Fruit fly (Drosophila melanogaster) whole organism, embryonic: Measurements from ENCODE around the gene Cad96Cb.

ENCODE experiments used
- Adf1 ChIP-seq: fragments of 200-800 bp; sonication (Bioruptor generic); IDR thresholded peaks from 2 replicates; pipeline ENCODE4 v1.3.6; 2022; ENCODE audit warnings: missing biosample characterization, missing genetic modification characterization
- BEAF-32 ChIP-seq: fragments of 200-800 bp; sonication (Bioruptor generic); optimal IDR thresholded peaks from 3 replicates; lab custom pipeline; 2017; ENCODE audit warnings: missing biosample characterization, missing genetic modification characterization, mild to moderate bottlenecking, moderate library complexity, missing genetic modification reagents
- CG11504 ChIP-seq: fragments of 200-800 bp; sonication (Bioruptor generic); optimal IDR thresholded peaks from 3 replicates; lab custom pipeline; 2019; ENCODE audit warnings: missing biosample characterization, mild to moderate bottlenecking, missing genetic modification characterization, moderate library complexity
- CG12071 ChIP-seq: fragments of 200-800 bp; sonication (Bioruptor generic); optimal IDR thresholded peaks from 3 replicates; lab custom pipeline; 2018; ENCODE audit warnings: missing biosample characterization, mild to moderate bottlenecking, missing genetic modification characterization
- CG12219 ChIP-seq: fragments of 200-800 bp; sonication (Bioruptor generic); optimal IDR thresholded peaks from 3 replicates; lab custom pipeline; 2018; ENCODE audit warnings: missing biosample characterization, mild to moderate bottlenecking, missing genetic modification characterization
- CG12236 ChIP-seq: fragments of 200-800 bp; sonication (Bioruptor generic); optimal IDR thresholded peaks from 2 replicates; lab custom pipeline; 2016; ENCODE audit warnings: missing biosample characterization, missing genetic modification characterization
- CG13296 ChIP-seq: fragments of 200-800 bp; sonication (Bioruptor generic); optimal IDR thresholded peaks from 3 replicates; lab custom pipeline; 2018; ENCODE audit warnings: missing biosample characterization, mild to moderate bottlenecking, missing genetic modification characterization
- CG15479 ChIP-seq: fragments of 200-800 bp; sonication (Bioruptor generic); optimal IDR thresholded peaks from 3 replicates; lab custom pipeline; 2019; ENCODE audit warnings: missing biosample characterization, mild to moderate bottlenecking, missing genetic modification characterization, moderate library complexity
- CG31365 ChIP-seq: fragments of 200-800 bp; sonication (Bioruptor generic); optimal IDR thresholded peaks from 2 replicates; lab custom pipeline; 2018; ENCODE audit warnings: missing biosample characterization, mild to moderate bottlenecking, missing genetic modification characterization
- CG3847 ChIP-seq: fragments of 200-800 bp; sonication (Bioruptor generic); IDR thresholded peaks from 2 replicates; pipeline ENCODE4 v1.3.6; 2022; ENCODE audit warnings: missing biosample characterization, missing genetic modification characterization
- CG4404 ChIP-seq: fragments of 200-800 bp; sonication (Bioruptor generic); IDR thresholded peaks from 2 replicates; pipeline ENCODE4 v1.3.6; 2022; ENCODE audit warnings: missing biosample characterization, missing genetic modification characterization
- CG7839 ChIP-seq: fragments of 200-800 bp; sonication (Bioruptor generic); optimal IDR thresholded peaks from 3 replicates; lab custom pipeline; 2018; ENCODE audit warnings: missing biosample characterization, mild to moderate bottlenecking, missing genetic modification characterization, moderate library complexity
- CG8290 ChIP-seq, 3 experiments: fragments of 200-800 bp; sonication (Bioruptor generic); optimal IDR thresholded peaks; 2 replicates each; lab custom pipeline; 2016 to 2019; ENCODE audit warnings: missing biosample characterization in 3 of 3, missing genetic modification characterization in 3 of 3, mild to moderate bottlenecking in 2 of 3, moderate library complexity in 1 of 3
- CG8359 ChIP-seq: fragments of 200-800 bp; sonication (Bioruptor generic); optimal IDR thresholded peaks from 2 replicates; lab custom pipeline; 2017; ENCODE audit warnings: missing biosample characterization, mild to moderate bottlenecking, missing genetic modification characterization, borderline replicate concordance
- CG8478 ChIP-seq: fragments of >200 bp; optimal IDR thresholded peaks from 2 replicates; lab custom pipeline; 2018
- CkIIα-i1 ChIP-seq: fragments of 200-800 bp; sonication (Bioruptor generic); IDR thresholded peaks from 2 replicates; pipeline ENCODE4 v1.3.6; 2022; ENCODE audit warnings: missing biosample characterization, missing genetic modification characterization
- Dbx ChIP-seq: fragments of 200-800 bp; sonication (Bioruptor generic); IDR thresholded peaks from 3 replicates; pipeline ENCODE4 v1.3.6; 2022; ENCODE audit warnings: missing biosample characterization, missing genetic modification characterization
- HHEX ChIP-seq: fragments of 200-800 bp; sonication (Bioruptor generic); optimal IDR thresholded peaks from 3 replicates; lab custom pipeline; 2017; ENCODE audit warnings: missing biosample characterization, mild to moderate bottlenecking, missing genetic modification characterization, missing genetic modification reagents
- HmgZ ChIP-seq: fragments of 200-800 bp; sonication (Bioruptor generic); optimal IDR thresholded peaks from 2 replicates; lab custom pipeline; 2018; ENCODE audit warnings: missing biosample characterization, mild to moderate bottlenecking, missing genetic modification characterization
- Hmx ChIP-seq: fragments of 200-800 bp; sonication (Bioruptor generic); optimal IDR thresholded peaks from 2 replicates; lab custom pipeline; 2016; ENCODE audit warnings: missing biosample characterization, missing genetic modification characterization
- Meics ChIP-seq: fragments of 200-800 bp; sonication (Bioruptor generic); optimal IDR thresholded peaks from 2 replicates; lab custom pipeline; 2017; ENCODE audit warnings: missing biosample characterization, mild to moderate bottlenecking, missing genetic modification characterization
- Rfx ChIP-seq: fragments of 200-800 bp; sonication (Bioruptor generic); IDR thresholded peaks from 2 replicates; pipeline ENCODE4 v1.3.6; 2022; ENCODE audit warnings: missing biosample characterization, missing genetic modification characterization
- Sox102F ChIP-seq: fragments of 200-800 bp; sonication (Bioruptor generic); optimal IDR thresholded peaks from 2 replicates; lab custom pipeline; 2018; ENCODE audit warnings: missing biosample characterization, mild to moderate bottlenecking, missing genetic modification characterization, moderate library complexity
- Spps ChIP-seq: fragments of 200-800 bp; sonication (Bioruptor generic); optimal IDR thresholded peaks from 2 replicates; lab custom pipeline; 2018; ENCODE audit warnings: missing biosample characterization, mild to moderate bottlenecking, missing genetic modification characterization
- TFAM ChIP-seq: fragments of 200-800 bp; sonication (Bioruptor generic); optimal IDR thresholded peaks from 2 replicates; lab custom pipeline; 2017; ENCODE audit warnings: missing biosample characterization, missing genetic modification characterization, inconsistent platforms
- amos ChIP-seq: fragments of 200-800 bp; sonication (Bioruptor generic); IDR thresholded peaks from 2 replicates; pipeline ENCODE4 v1.3.6; 2022; ENCODE audit warnings: missing biosample characterization, missing genetic modification characterization; ENCODE audit not compliant: partially characterized antibody
- bbx ChIP-seq: fragments of 200-800 bp; sonication (Bioruptor generic); IDR thresholded peaks from 2 replicates; pipeline ENCODE4 v1.3.6; 2022; ENCODE audit warnings: missing biosample characterization, missing genetic modification characterization; ENCODE audit not compliant: partially characterized antibody
- bigmax ChIP-seq: fragments of 200-800 bp; sonication (Bioruptor generic); optimal IDR thresholded peaks from 2 replicates; lab custom pipeline; 2018; ENCODE audit warnings: missing biosample characterization, mild to moderate bottlenecking, missing genetic modification characterization
- br ChIP-seq: fragments of >200 bp; optimal IDR thresholded peaks from 2 replicates; lab custom pipeline; 2017
- bsh ChIP-seq, 2 experiments: fragments of 200-800 bp; sonication (Bioruptor generic); optimal IDR thresholded peaks; 2 replicates each; lab custom pipeline; 2017 to 2018; ENCODE audit warnings: mild to moderate bottlenecking in 2 of 2, missing biosample characterization in 2 of 2, missing genetic modification characterization in 2 of 2, moderate library complexity in 1 of 2
- cad ChIP-seq: fragments of >200 bp; optimal IDR thresholded peaks from 2 replicates; lab custom pipeline; 2017; ENCODE audit warnings: missing biosample characterization, missing genetic modification characterization
- crc ChIP-seq: fragments of 200-800 bp; sonication (Bioruptor generic); optimal IDR thresholded peaks from 2 replicates; lab custom pipeline; 2016; ENCODE audit warnings: missing biosample characterization, missing genetic modification characterization
- dati ChIP-seq: fragments of 200-800 bp; sonication (Bioruptor generic); IDR thresholded peaks from 2 replicates; pipeline ENCODE4 v1.3.6; 2022; ENCODE audit warnings: missing biosample characterization, missing genetic modification characterization
- dimm ChIP-seq: fragments of 200-800 bp; sonication (Bioruptor generic); IDR thresholded peaks from 2 replicates; pipeline ENCODE4 v1.3.6; 2022; ENCODE audit warnings: missing biosample characterization, missing genetic modification characterization
- disco-r ChIP-seq: fragments of 200-800 bp; sonication (Bioruptor generic); optimal IDR thresholded peaks from 2 replicates; lab custom pipeline; 2016; ENCODE audit warnings: missing biosample characterization, missing genetic modification characterization
- esg ChIP-seq: fragments of 200-800 bp; sonication (Bioruptor generic); conservative IDR thresholded peaks from 2 replicates; pipeline ENCODE4 v1.3.6; 2022; ENCODE audit warnings: missing biosample characterization, missing genetic modification characterization
- fd3F ChIP-seq: fragments of 200-800 bp; sonication (Bioruptor generic); optimal IDR thresholded peaks from 2 replicates; lab custom pipeline; 2018; ENCODE audit warnings: missing biosample characterization, mild to moderate bottlenecking, missing genetic modification characterization, moderate library complexity
- gce ChIP-seq: fragments of 200-800 bp; sonication (Bioruptor generic); IDR thresholded peaks from 3 replicates; pipeline ENCODE4 v1.3.6; 2022; ENCODE audit warnings: missing biosample characterization, missing genetic modification characterization
- gcm ChIP-seq: fragments of 200-800 bp; sonication (Bioruptor generic); optimal IDR thresholded peaks from 2 replicates; lab custom pipeline; 2019; ENCODE audit warnings: missing biosample characterization, mild to moderate bottlenecking, missing genetic modification characterization, moderate library complexity
- grau ChIP-seq: fragments of 200-800 bp; optimal IDR thresholded peaks from 3 replicates; lab custom pipeline; 2019; ENCODE audit warnings: missing biosample characterization, mild to moderate bottlenecking, missing genetic modification characterization, moderate library complexity
- jigr1 ChIP-seq: fragments of 200-800 bp; sonication (Bioruptor generic); IDR thresholded peaks from 3 replicates; pipeline ENCODE4 v1.3.6; 2022; ENCODE audit warnings: missing biosample characterization, missing genetic modification characterization
- lbe ChIP-seq: fragments of 200-800 bp; sonication (Bioruptor generic); optimal IDR thresholded peaks from 2 replicates; lab custom pipeline; 2016; ENCODE audit warnings: missing biosample characterization, mild to moderate bottlenecking, missing genetic modification characterization
- mam ChIP-seq: fragments of 200-800 bp; sonication (Bioruptor generic); optimal IDR thresholded peaks from 3 replicates; lab custom pipeline; 2016; ENCODE audit warnings: missing biosample characterization, missing genetic modification characterization
- odd ChIP-seq: fragments of 200-800 bp; sonication (Bioruptor generic); optimal IDR thresholded peaks from 2 replicates; lab custom pipeline; 2017; ENCODE audit warnings: missing biosample characterization, mild to moderate bottlenecking, missing genetic modification characterization
- schlank ChIP-seq: fragments of 200-800 bp; sonication (Bioruptor generic); optimal IDR thresholded peaks from 2 replicates; lab custom pipeline; 2018; ENCODE audit warnings: missing biosample characterization, mild to moderate bottlenecking, missing genetic modification characterization
- shn ChIP-seq: fragments of 200-800 bp; sonication (Bioruptor generic); optimal IDR thresholded peaks from 3 replicates; lab custom pipeline; 2016; ENCODE audit warnings: missing biosample characterization, missing genetic modification characterization
- stc ChIP-seq: fragments of 200-800 bp; sonication (Bioruptor generic); IDR thresholded peaks from 2 replicates; pipeline ENCODE4 v1.3.6; 2022; ENCODE audit warnings: missing biosample characterization, missing genetic modification characterization
- trh ChIP-seq: fragments of 200-800 bp; sonication (Bioruptor generic); optimal IDR thresholded peaks from 2 replicates; lab custom pipeline; 2016; ENCODE audit warnings: missing biosample characterization, missing genetic modification characterization
- tx ChIP-seq: fragments of 200-800 bp; sonication (Bioruptor generic); optimal IDR thresholded peaks from 2 replicates; lab custom pipeline; 2016; ENCODE audit warnings: missing biosample characterization, missing genetic modification characterization
- unc-4 ChIP-seq: fragments of 200-800 bp; sonication (Bioruptor generic); IDR thresholded peaks from 2 replicates; pipeline ENCODE4 v1.3.6; 2022; ENCODE audit warnings: missing biosample characterization, missing genetic modification characterization; ENCODE audit not compliant: partially characterized antibody
- vvl ChIP-seq: fragments of 200-800 bp; sonication (Bioruptor generic); IDR thresholded peaks from 2 replicates; pipeline ENCODE4 v1.3.6; 2022; ENCODE audit warnings: missing biosample characterization, missing genetic modification characterization

Cad96Cb gene

dm6 chr3R:25178521-25178920, 53.6 kb downstream of the Cad96Cb start (continued):
- TF ChIP-seq unc-4 (GFP tag; lab: Robert Waterston, UW) (no peak), odd (peak; percentile 13), CG8359 (GFP tag; lab: Kevin White, UChicago) (no peak), Meics (no peak), HHEX (GFP tag; lab: Kevin White, UChicago) (no peak), jigr1 (GFP tag; lab: Robert Waterston, UW) (0 out of 3 replicates have a peak, but pooled peaks have one; percentile 59), dimm (peak; percentile 28; the same call in 1 of the 2 replicates), dati (no peak), schlank (tag; lab: Kevin White, UChicago) (no peak), tx (GFP tag; lab: Kevin White, UChicago) (no peak), vvl (GFP tag; lab: Robert Waterston, UW) (0 out of 2 replicates have a peak, but pooled peaks have one; percentile 26), grau (tag; lab: Kevin White, UChicago) (peak; percentile 69), CG8290 (GFP tag; optimal IDR thresholded peaks at IDR 0.05; lab: Kevin White, UChicago) (no peak), CG8290 (tag; optimal IDR thresholded peaks at IDR 0.05; lab: Kevin White, UChicago) (peak; percentile 14 to 22), Adf1 (GFP tag; lab: Robert Waterston, UW) (no peak), fd3F (GFP tag; lab: Kevin White, UChicago) (peak; percentile 14), HmgZ (peak; percentile 9), gce (0 out of 3 replicates have a peak, but pooled peaks have one; percentile 28), CG15479 (GFP tag; lab: Kevin White, UChicago) (peak; percentile 42), CkIIα-i1 (GFP tag; lab: Robert Waterston, UW) (no peak), Hmx (GFP tag; lab: Kevin White, UChicago) (no peak), TFAM (GFP tag; lab: Kevin White, UChicago) (no peak), stc (GFP tag; lab: Robert Waterston, UW) (0 out of 2 replicates have a peak, but pooled peaks have one; percentile 42), CG12236 (peak; percentile 60), gcm (GFP tag; lab: Kevin White, UChicago) (peak; percentile 38), trh (GFP tag; lab: Kevin White, UChicago) (no peak), bigmax (no peak), Sox102F (GFP tag; lab: Kevin White, UChicago) (peak; percentile 72), esg (GFP tag; lab: Robert Waterston, UW) (peak; percentile 49), Spps (tag; lab: Kevin White, UChicago) (peak; percentile 2), CG11504 (peak; percentile 60), CG13296 (GFP tag; lab: Kevin White, UChicago) (no peak), CG12071 (GFP tag; lab: Kevin White, UChicago) (no peak), bsh (GFP tag; optimal IDR thresholded peaks at IDR 0.05; lab: Kevin White, UChicago) (peak; percentile 25 to 86), lbe (peak; percentile 59), Dbx (GFP tag; lab: Robert Waterston, UW) (0 out of 3 replicates have a peak, but pooled peaks have one; percentile 15), CG4404 (peak; percentile 93), cad (no peak), disco-r (GFP tag; lab: Kevin White, UChicago) (no peak), Rfx (GFP tag; lab: Robert Waterston, UW) (no peak), bbx (GFP tag; lab: Robert Waterston, UW) (no peak), CG3847 (GFP tag; lab: Robert Waterston, UW) (peak; percentile 56), CG31365 (tag; lab: Kevin White, UChicago) (no peak), CG12219 (GFP tag; lab: Kevin White, UChicago) (peak; percentile 59), br (lab: Kevin White, UChicago) (no peak), amos (GFP tag; lab: Robert Waterston, UW) (no peak), CG7839 (tag; lab: Kevin White, UChicago) (peak; percentile 75), mam (no peak), BEAF-32 (GFP tag; lab: Kevin White, UChicago) (no peak), CG8478 (lab: Kevin White, UChicago) (no peak), shn (GFP tag; lab: Kevin White, UChicago) (no peak), crc (GFP tag; lab: Kevin White, UChicago) (no peak)
